Worm (Caenorhabditis elegans): Measurements from ENCODE around the gene ptr-24.
A peak's percentile ranks its signal among the peaks of the same experiment; 100 is the strongest.

The ptr-24 gene

ce11 chrX:13376185-13376584 is 38.4 kb downstream of the ptr-24 start:
- TF ChIP-seq set-16 (GFP tag; IDR thresholded peaks at IDR 0.05) (peak; percentile 85), aha-1 (tag) (peak; percentile 87), ctbp-1 (GFP tag; IDR thresholded peaks at IDR 0.05) (no peak), D1046.2 (GFP tag; IDR thresholded peaks at IDR 0.05) (0 out of 2 replicates have a peak, but pooled peaks have one; percentile 37), Y105C5A.15 (GFP tag; IDR thresholded peaks at IDR 0.05) (no peak), ceh-20 (GFP tag; IDR thresholded peaks at IDR 0.05) (0 out of 2 replicates have a peak, but pooled peaks have one; percentile 18), dmd-8 (GFP tag; IDR thresholded peaks at IDR 0.05) (0 out of 2 replicates have a peak, but pooled peaks have one; percentile 29)

DNA sequence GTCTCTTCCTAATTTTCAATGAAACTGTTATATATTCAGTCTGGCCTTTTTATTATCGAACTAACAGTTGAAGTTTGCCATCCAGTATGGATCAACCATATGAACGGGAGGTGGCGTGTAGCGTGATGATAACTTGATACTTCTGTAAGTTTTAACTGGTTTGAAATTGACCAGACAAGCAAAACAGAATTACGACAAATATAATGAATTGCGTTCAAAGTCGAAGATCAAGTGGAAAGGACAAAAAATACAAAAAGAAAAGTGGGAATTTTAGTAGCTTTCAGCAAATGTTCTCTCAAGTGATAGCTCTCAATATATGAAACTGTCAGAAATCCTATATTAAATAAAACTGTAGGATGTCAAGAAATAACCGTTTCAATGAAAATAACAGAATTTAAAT is 39.0 kb downstream of the ptr-24 start, which contains the start of the genes C49F8.14 and gem-1:
Gene C49F8.14, minus strand, starts transcription at position 99 of the 400 bp plus-strand sequence.
Gene gem-1, minus strand, starts transcription at position 142 of the 400 bp plus-strand sequence.
- TF ChIP-seq Y105C5A.15 (GFP tag; IDR thresholded peaks at IDR 0.05) (no peak), unc-62 (GFP tag; optimal IDR thresholded peaks at IDR 0.05 in 1 of 2) (peak in 1 of 2 experiments; percentile 97), unc-62 (tag; optimal IDR thresholded peaks at IDR 0.05) (no peak), R02D3.7 (tag; optimal IDR thresholded peaks at IDR 0.05) (no peak), tra-1 (GFP tag; IDR thresholded peaks at IDR 0.05) (no peak), Y75B8A.6 (GFP tag; IDR thresholded peaks at IDR 0.05) (no peak)

DNA sequence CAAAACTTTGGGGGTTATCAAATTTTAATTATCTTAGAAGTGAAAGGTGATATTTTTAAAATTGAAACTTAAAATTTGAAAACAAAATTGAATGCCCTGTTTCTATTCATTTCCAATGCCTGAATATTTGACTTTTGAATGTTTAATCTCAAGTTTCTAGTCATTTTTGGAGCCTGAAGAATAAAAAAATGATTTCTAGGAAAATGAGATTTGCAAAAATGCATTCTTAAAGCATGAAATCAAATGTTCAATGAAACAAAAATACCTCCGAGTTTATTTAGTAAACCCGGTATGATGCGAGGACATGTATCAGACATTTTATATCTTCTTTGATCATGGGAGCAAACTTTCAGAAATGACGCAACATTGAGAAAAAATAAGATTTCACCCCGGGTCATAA is 41.2 kb downstream of the ptr-24 start:
- TF ChIP-seq D1046.2 (GFP tag; IDR thresholded peaks at IDR 0.05) = no peak
- TF ChIP-seq jun-1 (tag; optimal IDR thresholded peaks at IDR 0.05) = no peak
- peak; percentile 4 for TF ChIP-seq aha-1 (tag)
- TF ChIP-seq mxl-3 (GFP tag; optimal IDR thresholded peaks at IDR 0.05) = no peak
- peak; percentile 9 for TF ChIP-seq nhr-11 (tag; optimal IDR thresholded peaks at IDR 0.05)
- no peak for TF ChIP-seq nhr-77 (tag; optimal IDR thresholded peaks at IDR 0.05)

DNA sequence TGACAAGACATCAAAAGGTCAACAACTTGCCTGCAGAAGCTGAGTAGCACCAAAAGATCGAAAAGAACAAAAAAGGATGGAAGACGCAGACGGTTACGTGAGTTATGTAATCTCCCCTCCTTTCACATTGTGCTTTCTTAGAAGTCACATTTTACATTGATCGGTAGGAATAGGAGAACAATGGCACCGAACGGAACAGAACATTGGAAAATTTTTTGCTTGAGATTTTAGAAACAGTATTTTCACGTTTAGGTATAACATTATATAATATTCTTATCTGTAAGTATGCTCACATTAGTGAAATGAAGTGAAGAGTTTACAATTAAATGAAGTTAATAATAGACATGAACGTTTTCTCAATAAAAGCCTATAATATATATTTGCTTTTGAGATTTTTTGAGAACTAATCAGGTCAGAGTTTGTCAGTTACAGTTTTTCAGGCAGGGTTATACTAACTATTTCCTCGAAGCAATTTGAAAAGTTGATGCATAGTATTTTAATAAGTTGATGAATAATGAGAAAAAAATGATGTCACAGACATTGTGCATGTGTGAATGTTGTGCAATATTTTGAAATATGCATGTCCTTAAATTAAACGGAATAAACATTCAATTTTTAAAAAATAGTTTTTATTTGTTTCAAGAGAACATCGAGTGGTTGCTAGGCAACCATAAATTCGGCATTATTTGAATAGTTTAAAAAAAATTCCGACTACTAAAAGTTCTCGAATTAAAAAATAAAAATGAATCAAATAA is 43.3 kb downstream of the ptr-24 start:
- TF ChIP-seq ctbp-1 (GFP tag; IDR thresholded peaks at IDR 0.05) (no peak), attf-4 (tag; optimal IDR thresholded peaks at IDR 0.05) (no peak), zip-2 (tag; optimal IDR thresholded peaks at IDR 0.05) (peak; percentile 95), unc-62 (GFP tag; optimal IDR thresholded peaks at IDR 0.05 in 1 of 2) (peak in 1 of 2 experiments; percentile 29), unc-62 (tag; optimal IDR thresholded peaks at IDR 0.05) (no peak), aha-1 (tag) (peak; percentile 95), hlh-30 (tag; optimal IDR thresholded peaks at IDR 0.05; ENCODE audit: insufficient read depth) (peak; percentile 0)

- TF ChIP-seq lsy-2 (tag; optimal IDR thresholded peaks at IDR 0.05) = peak in 1 of 2 experiments; percentile 38
- no peak for TF ChIP-seq ctbp-1 (GFP tag; IDR thresholded peaks at IDR 0.05)
- no peak for TF ChIP-seq zfp-3 (GFP tag; conservative IDR thresholded peaks at IDR 0.05)
- no peak for TF ChIP-seq snpc-4 (tag; optimal IDR thresholded peaks at IDR 0.05)
- peak in 1 of 2 experiments; percentile 22 for TF ChIP-seq unc-62 (GFP tag; optimal IDR thresholded peaks at IDR 0.05 in 1 of 2)
- TF ChIP-seq unc-62 (tag; optimal IDR thresholded peaks at IDR 0.05) = no peak
- peak; percentile 81 for TF ChIP-seq hlh-30 (tag; optimal IDR thresholded peaks at IDR 0.05; ENCODE audit: insufficient read depth)
- no peak for TF ChIP-seq F44E2.7 (GFP tag; IDR thresholded peaks at IDR 0.05)
- TF ChIP-seq daf-16 (GFP tag; optimal IDR thresholded peaks at IDR 0.05) = peak in 1 of 2 experiments; percentile 12
- TF ChIP-seq daf-16 (tag; optimal IDR thresholded peaks at IDR 0.05) = no peak
- TF ChIP-seq hif-1 (tag; optimal IDR thresholded peaks at IDR 0.05) = peak in 1 of 2 experiments; percentile 42
- TF ChIP-seq nhr-11 (tag; optimal IDR thresholded peaks at IDR 0.05) = no peak
- no peak for TF ChIP-seq Y5F2A.4 (GFP tag; optimal IDR thresholded peaks at IDR 0.05)
- no peak for TF ChIP-seq mdl-1 (tag; optimal IDR thresholded peaks at IDR 0.05)
- TF ChIP-seq daf-19 (GFP tag; conservative IDR thresholded peaks at IDR 0.05) = no peak
These were observed 45.4 kb downstream of the ptr-24 start for ce11 chrX:13383273-13383672.

- TF ChIP-seq unc-62 (GFP tag; optimal IDR thresholded peaks at IDR 0.05 in 1 of 2) (peak in 1 of 2 experiments; percentile 94), unc-62 (tag; optimal IDR thresholded peaks at IDR 0.05) (no peak), nhr-41 (GFP tag; IDR thresholded peaks at IDR 0.05) (no peak), ama-1 (optimal IDR thresholded peaks at IDR 0.05) (no peak), lir-3 (tag; optimal IDR thresholded peaks at IDR 0.05) (no peak), daf-19 (GFP tag; conservative IDR thresholded peaks at IDR 0.05) (no peak)
These were observed 46.9 kb downstream of the ptr-24 start for ce11 chrX:13384743-13385142.
